Worm (Caenorhabditis elegans) whole organism, L2 larva: Measurements from ENCODE around the gene exc-15.
A peak's percentile ranks its signal among the peaks of the same experiment; 100 is the strongest.

ENCODE experiments used
- C34F6.9 ChIP-seq: fragments of 150-350 bp; optimal IDR thresholded peaks from 2 replicates; lab custom pipeline; 2014; ENCODE audit warnings: missing biosample characterization, missing genetic modification characterization
- F13H6.1 ChIP-seq: sonication (generic microtip); optimal IDR thresholded peaks from 2 replicates; lab custom pipeline; 2016; ENCODE audit warnings: missing genetic modification characterization, missing compliant biosample characterization
- R02D3.7 ChIP-seq: fragments of 150-350 bp; optimal IDR thresholded peaks from 2 replicates; lab custom pipeline; 2014; ENCODE audit warnings: missing biosample characterization, missing genetic modification characterization
- Y55F3AM.14 ChIP-seq: fragments of 200-800 bp; sonication (Bioruptor generic); optimal IDR thresholded peaks from 2 replicates; lab custom pipeline; 2018; ENCODE audit warnings: mild to moderate bottlenecking, missing genetic modification characterization, missing compliant biosample characterization
- ZK546.5 ChIP-seq: sonication (generic microtip); optimal IDR thresholded peaks from 2 replicates; lab custom pipeline; 2017; ENCODE audit warnings: missing biosample characterization, missing genetic modification characterization
- blmp-1 ChIP-seq: sonication (generic microtip); optimal IDR thresholded peaks from 2 replicates; lab custom pipeline; 2017; ENCODE audit warnings: missing genetic modification characterization, mild to moderate bottlenecking, missing compliant biosample characterization, antibody characterized with exemption, moderate library complexity; ENCODE audit not compliant: insufficient read depth
- ceh-16 ChIP-seq: fragments of 150-350 bp; optimal IDR thresholded peaks from 2 replicates; lab custom pipeline; 2014; ENCODE audit warnings: missing biosample characterization, missing genetic modification characterization
- ceh-82 ChIP-seq: fragments of 150-350 bp; optimal IDR thresholded peaks from 2 replicates; lab custom pipeline; 2014; ENCODE audit warnings: missing biosample characterization, missing genetic modification characterization
- crh-2 ChIP-seq: sonication (generic microtip); optimal IDR thresholded peaks from 2 replicates; lab custom pipeline; 2017; ENCODE audit warnings: missing biosample characterization, missing genetic modification characterization
- dmd-4 ChIP-seq: sonication (generic microtip); optimal IDR thresholded peaks from 2 replicates; lab custom pipeline; 2017; ENCODE audit warnings: missing biosample characterization, missing genetic modification characterization
- egl-27 ChIP-seq: sonication (generic microtip); optimal IDR thresholded peaks from 3 replicates; lab custom pipeline; 2017; ENCODE audit warnings: missing biosample characterization, missing genetic modification reagents, missing genetic modification characterization
- elt-1 ChIP-seq: fragments of 150-350 bp; optimal IDR thresholded peaks from 2 replicates; lab custom pipeline; 2014; ENCODE audit warnings: missing biosample characterization, missing genetic modification characterization
- fos-1 ChIP-seq: fragments of 150-350 bp; optimal IDR thresholded peaks from 2 replicates; lab custom pipeline; 2014; ENCODE audit warnings: missing biosample characterization, missing genetic modification characterization
- gmeb-1 ChIP-seq: fragments of 150-350 bp; optimal IDR thresholded peaks from 2 replicates; lab custom pipeline; 2014; ENCODE audit warnings: missing biosample characterization, missing genetic modification characterization
- lin-11 ChIP-seq: fragments of 150-350 bp; sonication (generic microtip); optimal IDR thresholded peaks from 2 replicates; lab custom pipeline; 2014; ENCODE audit warnings: missing biosample characterization, missing genetic modification characterization, inconsistent platforms, mixed read lengths
- lin-13 ChIP-seq: fragments of 150-350 bp; optimal IDR thresholded peaks from 2 replicates; lab custom pipeline; 2014; ENCODE audit warnings: missing biosample characterization, missing genetic modification reagents, missing genetic modification characterization
- lin-39 ChIP-seq: fragments of 150-350 bp; optimal IDR thresholded peaks from 2 replicates; lab custom pipeline; 2014; ENCODE audit warnings: missing biosample characterization, missing genetic modification reagents, missing genetic modification characterization
- lsy-2 ChIP-seq, 2 experiments: fragments of 150-350 bp in 1 of 2; sonication (generic microtip) in 1 of 2; optimal IDR thresholded peaks; 2 replicates each; lab custom pipeline; 2014 to 2017; ENCODE audit warnings: missing biosample characterization in 2 of 2, missing genetic modification characterization in 2 of 2
- mab-5 ChIP-seq: fragments of 150-350 bp; optimal IDR thresholded peaks from 2 replicates; lab custom pipeline; 2014; ENCODE audit warnings: missing biosample characterization, missing genetic modification characterization
- mdl-1 ChIP-seq, 2 experiments: fragments of 150-350 bp in 1 of 2; sonication (generic microtip) in 1 of 2; optimal IDR thresholded peaks; 2 replicates each; lab custom pipeline; 2017; ENCODE audit warnings: missing biosample characterization in 2 of 2, missing genetic modification characterization in 2 of 2
- nhr-10 ChIP-seq: sonication (generic microtip); optimal IDR thresholded peaks from 2 replicates; lab custom pipeline; 2017; ENCODE audit warnings: missing biosample characterization, missing genetic modification characterization
- nhr-11 ChIP-seq: fragments of 150-350 bp; optimal IDR thresholded peaks from 2 replicates; lab custom pipeline; 2014; ENCODE audit warnings: missing biosample characterization, missing genetic modification characterization
- nhr-12 ChIP-seq: fragments of 150-350 bp; optimal IDR thresholded peaks from 2 replicates; lab custom pipeline; 2014; ENCODE audit warnings: missing biosample characterization, missing genetic modification characterization
- nhr-129 ChIP-seq: fragments of 150-350 bp; optimal IDR thresholded peaks from 2 replicates; lab custom pipeline; 2014; ENCODE audit warnings: missing biosample characterization, missing genetic modification characterization
- nhr-23 ChIP-seq: fragments of 150-350 bp; optimal IDR thresholded peaks from 2 replicates; lab custom pipeline; 2014; ENCODE audit warnings: missing biosample characterization, missing genetic modification reagents, missing genetic modification characterization
- nhr-25 ChIP-seq: fragments of 150-350 bp; sonication (generic microtip); optimal IDR thresholded peaks from 3 replicates; lab custom pipeline; 2014; ENCODE audit warnings: missing biosample characterization, missing genetic modification characterization
- nhr-77 ChIP-seq: fragments of 150-350 bp; optimal IDR thresholded peaks from 2 replicates; lab custom pipeline; 2014; ENCODE audit warnings: missing biosample characterization, missing genetic modification characterization
- peb-1 ChIP-seq: fragments of 150-350 bp; optimal IDR thresholded peaks from 2 replicates; lab custom pipeline; 2014; ENCODE audit warnings: missing biosample characterization, missing genetic modification characterization
- sem-4 ChIP-seq: fragments of 150-350 bp; optimal IDR thresholded peaks from 2 replicates; lab custom pipeline; 2014; ENCODE audit warnings: missing biosample characterization, missing genetic modification reagents, missing genetic modification characterization
- skn-1 ChIP-seq: sonication (generic microtip); optimal IDR thresholded peaks from 2 replicates; lab custom pipeline; 2017; ENCODE audit warnings: missing biosample characterization, missing genetic modification characterization
- sma-3 ChIP-seq: sonication (generic microtip); optimal IDR thresholded peaks from 2 replicates; lab custom pipeline; 2016; ENCODE audit warnings: missing genetic modification reagents, missing genetic modification characterization, missing compliant biosample characterization
- sma-9 ChIP-seq, 2 experiments: fragments of 150-350 bp in 1 of 2; sonication (generic microtip) in 1 of 2; optimal IDR thresholded peaks; 2 replicates each; lab custom pipeline; 2014 to 2016; ENCODE audit warnings: missing genetic modification characterization in 2 of 2, mild to moderate bottlenecking in 1 of 2, missing biosample characterization in 1 of 2, missing compliant biosample characterization in 1 of 2, missing genetic modification reagents in 1 of 2, moderate library complexity in 1 of 2
- snpc-4 ChIP-seq: fragments of 150-350 bp; optimal IDR thresholded peaks from 2 replicates; lab custom pipeline; 2014; ENCODE audit warnings: missing biosample characterization, missing genetic modification characterization
- unc-39 ChIP-seq: fragments of 150-350 bp; optimal IDR thresholded peaks from 2 replicates; lab custom pipeline; 2014; ENCODE audit warnings: missing biosample characterization, missing genetic modification characterization
- unc-55 ChIP-seq: fragments of 150-350 bp; sonication (generic microtip); optimal IDR thresholded peaks from 3 replicates; lab custom pipeline; 2014; ENCODE audit warnings: missing biosample characterization, missing genetic modification reagents, missing genetic modification characterization
- ztf-1 ChIP-seq: fragments of 200-800 bp; sonication (Bioruptor generic); conservative IDR thresholded peaks from 2 replicates; pipeline ENCODE4 v1.3.6; 2022; ENCODE audit warnings: missing genetic modification characterization, missing compliant biosample characterization
- ztf-11 ChIP-seq: sonication (generic microtip); optimal IDR thresholded peaks from 2 replicates; lab custom pipeline; 2017; ENCODE audit warnings: missing biosample characterization, missing genetic modification characterization

exc-15 gene

ce11 chrV:4435411-4435981 is 47.8 kb upstream of the exc-15 start, which contains the start of gene Y47D7A.13:
Y47D7A.13 (minus strand) TSS chrV:4435927.
- no peak for TF ChIP-seq snpc-4 (tag; lab: Kevin White, UChicago)
- TF ChIP-seq elt-1 (tag; lab: Kevin White, UChicago) = no peak
- no peak for TF ChIP-seq skn-1 (tag; lab: Kevin White, UChicago)
- no peak for TF ChIP-seq lin-39 (tag; lab: Kevin White, UChicago)
- no peak for TF ChIP-seq R02D3.7 (tag; lab: Kevin White, UChicago)
- TF ChIP-seq lin-13 (GFP tag; lab: Kevin White, UChicago) = no peak
- no peak for TF ChIP-seq Y55F3AM.14 (GFP tag; lab: Kevin White, UChicago)
- no peak for TF ChIP-seq ceh-82 (tag; lab: Kevin White, UChicago)
- TF ChIP-seq peb-1 (tag; lab: Kevin White, UChicago) = no peak
- TF ChIP-seq ZK546.5 = no peak
- no peak for TF ChIP-seq nhr-10 (tag; lab: Kevin White, UChicago)
- no peak for TF ChIP-seq nhr-129 (tag; lab: Kevin White, UChicago)
- TF ChIP-seq nhr-11 (tag; lab: Kevin White, UChicago) = no peak
- no peak for TF ChIP-seq F13H6.1

DNA sequence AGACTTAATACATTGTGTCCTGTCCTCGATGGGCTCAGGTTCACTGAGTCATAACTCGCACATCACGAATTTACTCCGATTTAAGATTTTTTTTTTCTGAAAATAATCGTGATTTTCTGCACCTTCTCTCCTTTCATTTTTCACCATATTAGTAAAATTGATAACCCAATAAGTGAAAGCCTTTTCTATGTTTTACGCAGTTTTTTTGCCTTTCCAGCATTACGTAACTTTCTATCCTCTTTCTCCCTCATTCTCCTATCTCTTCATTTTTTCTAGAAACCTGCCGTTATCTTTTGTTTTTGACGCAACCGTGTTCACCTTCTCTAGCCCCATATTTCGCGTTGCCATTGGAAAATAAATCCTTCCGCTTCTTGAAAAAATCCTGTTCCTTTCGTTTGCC is 46.0 kb upstream of the exc-15 start:
- peak; percentile 17 for TF ChIP-seq nhr-25
- TF ChIP-seq blmp-1 = peak; percentile 61
- no peak for TF ChIP-seq elt-1 (tag; lab: Kevin White, UChicago)

DNA sequence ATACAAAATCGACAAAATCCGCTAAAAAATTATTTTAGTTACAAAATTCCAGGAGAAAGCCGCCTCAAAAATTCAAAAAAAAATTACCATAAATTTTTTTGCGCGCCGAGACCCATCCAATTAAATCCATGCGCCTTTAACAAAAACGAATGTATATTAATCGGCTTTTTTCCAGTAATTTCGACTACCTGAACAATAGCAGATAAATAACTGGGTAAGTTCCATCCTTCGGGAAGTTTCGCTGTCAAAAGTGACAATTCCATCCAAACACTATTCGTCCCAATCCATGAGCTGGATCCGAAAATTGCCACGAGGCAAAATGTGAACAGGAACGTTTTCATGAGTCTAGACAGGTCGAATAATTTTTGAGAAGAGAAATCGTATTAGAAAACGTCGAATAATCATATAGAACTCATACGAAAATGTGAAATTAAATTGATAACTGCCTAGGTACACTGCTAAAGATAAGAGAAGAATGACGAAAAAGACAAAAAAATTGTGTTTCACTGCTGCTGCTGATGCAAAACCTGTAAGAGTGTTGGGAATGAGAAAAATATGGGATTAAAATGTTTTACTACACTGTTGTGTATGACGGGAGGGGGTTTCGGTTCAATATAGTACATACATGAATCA is 40.4 kb upstream of the exc-15 start, which contains the start of gene rft-1:
Gene rft-1, minus strand, starts transcription at position 475 of the 633 bp plus-strand sequence.
- TF ChIP-seq fos-1 (tag; lab: Kevin White, UChicago) (peak; percentile 58), unc-39 (tag; lab: Kevin White, UChicago) (no peak)

DNA sequence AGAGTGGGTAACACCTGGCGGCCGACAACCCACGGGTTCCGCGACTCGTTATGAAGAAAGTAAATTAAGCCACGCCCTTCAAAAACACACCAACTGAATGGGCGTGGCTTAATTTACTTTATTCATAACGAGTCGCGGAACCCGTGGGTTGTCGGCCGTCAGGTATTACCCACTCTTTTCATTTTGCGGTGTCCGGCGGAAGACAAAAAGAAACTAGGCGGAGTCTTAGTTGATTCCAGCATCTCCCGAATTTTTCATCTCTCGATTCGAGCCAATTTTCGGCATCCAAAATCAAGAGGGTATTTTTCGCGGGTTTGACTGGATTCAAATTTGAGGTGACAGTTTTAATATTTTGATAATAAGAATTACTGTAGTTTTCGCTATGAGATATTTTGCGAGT is 35.6 kb upstream of the exc-15 start:
- TF ChIP-seq nhr-12 (no peak), ceh-16 (tag; lab: Kevin White, UChicago) (no peak)
- TF ChIP-seq, all 48 proteins: peak for 0

- TF ChIP-seq lin-11 (tag; lab: Kevin White, UChicago) (no peak), skn-1 (tag; lab: Kevin White, UChicago) (no peak), snpc-4 (tag; lab: Kevin White, UChicago) (no peak), nhr-77 (no peak), nhr-25 (peak; percentile 31), C34F6.9 (peak; percentile 52), Y55F3AM.14 (GFP tag; lab: Kevin White, UChicago) (peak; percentile 32), unc-55 (GFP tag; lab: Kevin White, UChicago) (peak; percentile 80), dmd-4 (tag; lab: Kevin White, UChicago) (no peak), nhr-12 (no peak), R02D3.7 (tag; lab: Kevin White, UChicago) (no peak), lin-39 (tag; lab: Kevin White, UChicago) (no peak), crh-2 (peak; percentile 55), lsy-2 (tag; optimal IDR thresholded peaks at IDR 0.05; lab: Kevin White, UChicago) (peak; percentile 49 to 81), sma-9 (GFP tag; optimal IDR thresholded peaks at IDR 0.05; lab: Kevin White, UChicago) (no peak), sma-9 (tag; optimal IDR thresholded peaks at IDR 0.05; lab: Kevin White, UChicago) (no peak), peb-1 (tag; lab: Kevin White, UChicago) (no peak), ceh-82 (tag; lab: Kevin White, UChicago) (no peak), blmp-1 (no peak), mdl-1 (tag; optimal IDR thresholded peaks at IDR 0.05; lab: Kevin White, UChicago) (no peak), ZK546.5 (no peak), nhr-23 (no peak), fos-1 (tag; lab: Kevin White, UChicago) (peak; percentile 53), sma-3 (GFP tag; lab: Kevin White, UChicago) (peak; percentile 13), ztf-1 (GFP tag; lab: Robert Waterston, UW) (no peak), gmeb-1 (peak; percentile 96), lin-13 (GFP tag; lab: Kevin White, UChicago) (peak; percentile 62), ztf-11 (tag; lab: Kevin White, UChicago) (no peak), mab-5 (tag; lab: Kevin White, UChicago) (peak; percentile 11), sem-4 (tag; lab: Kevin White, UChicago) (peak; percentile 46), egl-27 (tag; lab: Kevin White, UChicago) (no peak)
Measured at ce11 chrV:4450523-4451089, 32.7 kb upstream of the exc-15 start, which contains the start of gene rft-2. rft-2 (minus strand) TSS chrV:4450563.
